Worm (Caenorhabditis elegans) whole organism, early embryonic: Measurements from ENCODE around the gene F20G2.2.

Source experiments
- B0310.2 ChIP-seq: sonication (generic microtip); optimal IDR thresholded peaks from 2 replicates; lab custom pipeline; 2016; ENCODE audit warnings: mild to moderate bottlenecking, missing genetic modification characterization, missing compliant biosample characterization
- F13C5.2 ChIP-seq: sonication (generic microtip); optimal IDR thresholded peaks from 2 replicates; lab custom pipeline; 2017; ENCODE audit warnings: mild to moderate bottlenecking, missing genetic modification characterization, inconsistent platforms, missing compliant biosample characterization
- aly-1 ChIP-seq: sonication (generic microtip); optimal IDR thresholded peaks from 2 replicates; lab custom pipeline; 2016; ENCODE audit warnings: missing genetic modification characterization, missing compliant biosample characterization
- ama-1 ChIP-seq: fragments of 150-350 bp; optimal IDR thresholded peaks from 2 replicates; lab custom pipeline; 2014
- ceh-13 ChIP-seq: fragments of 200-800 bp; sonication (Bioruptor generic); optimal IDR thresholded peaks from 2 replicates; lab custom pipeline; 2018; ENCODE audit warnings: mild to moderate bottlenecking, missing genetic modification characterization, missing compliant biosample characterization
- ceh-36 ChIP-seq: sonication (generic microtip); optimal IDR thresholded peaks from 2 replicates; lab custom pipeline; 2016; ENCODE audit warnings: missing genetic modification characterization, inconsistent platforms, missing compliant biosample characterization
- ets-7 ChIP-seq: sonication (generic microtip); optimal IDR thresholded peaks from 2 replicates; lab custom pipeline; 2016; ENCODE audit warnings: missing genotype, missing genetic modification characterization, missing compliant biosample characterization
- flt-1 ChIP-seq: fragments of 200-800 bp; sonication (Bioruptor generic); IDR thresholded peaks from 2 replicates; pipeline ENCODE4 v1.3.6; 2022; ENCODE audit warnings: missing genetic modification characterization, missing compliant biosample characterization
- hmbx-1 ChIP-seq: sonication (generic microtip); optimal IDR thresholded peaks from 2 replicates; lab custom pipeline; 2016; ENCODE audit warnings: mild to moderate bottlenecking, missing genetic modification characterization, missing compliant biosample characterization
- hmg-4 ChIP-seq: fragments of 200-800 bp; sonication (Bioruptor generic); optimal IDR thresholded peaks from 2 replicates; lab custom pipeline; 2018; ENCODE audit warnings: mild to moderate bottlenecking, missing genetic modification characterization, missing compliant biosample characterization
- hnd-1 ChIP-seq: sonication (generic microtip); optimal IDR thresholded peaks from 2 replicates; lab custom pipeline; 2016; ENCODE audit warnings: missing genetic modification characterization, missing compliant biosample characterization
- pes-1 ChIP-seq: fragments of 200-800 bp; sonication (Bioruptor generic); IDR thresholded peaks from 2 replicates; pipeline ENCODE4 v1.3.6; 2022; ENCODE audit warnings: missing genetic modification reagents, missing genetic modification characterization, missing compliant biosample characterization
- scrt-1 ChIP-seq: fragments of 200-800 bp; sonication (Bioruptor generic); IDR thresholded peaks from 2 replicates; pipeline ENCODE4 v1.3.6; 2022; ENCODE audit warnings: missing genetic modification characterization, missing compliant biosample characterization
- sea-1 ChIP-seq: fragments of 200-800 bp; sonication (Bioruptor generic); conservative IDR thresholded peaks from 2 replicates; pipeline ENCODE4 v1.3.6; 2022; ENCODE audit warnings: missing genetic modification characterization, missing compliant biosample characterization
- tbx-11 ChIP-seq: fragments of 200-800 bp; sonication (Bioruptor generic); IDR thresholded peaks from 2 replicates; pipeline ENCODE4 v1.3.6; 2022; ENCODE audit warnings: missing genetic modification characterization, missing compliant biosample characterization
- tbx-37 ChIP-seq: fragments of 200-800 bp; sonication (Bioruptor generic); conservative IDR thresholded peaks from 2 replicates; pipeline ENCODE4 v1.3.6; 2022; ENCODE audit warnings: missing genetic modification reagents, missing genetic modification characterization, missing compliant biosample characterization
- tra-4 ChIP-seq: sonication (generic microtip); optimal IDR thresholded peaks from 2 replicates; lab custom pipeline; 2017; ENCODE audit warnings: missing genetic modification characterization, missing compliant biosample characterization

F20G2.2 gene

DNA sequence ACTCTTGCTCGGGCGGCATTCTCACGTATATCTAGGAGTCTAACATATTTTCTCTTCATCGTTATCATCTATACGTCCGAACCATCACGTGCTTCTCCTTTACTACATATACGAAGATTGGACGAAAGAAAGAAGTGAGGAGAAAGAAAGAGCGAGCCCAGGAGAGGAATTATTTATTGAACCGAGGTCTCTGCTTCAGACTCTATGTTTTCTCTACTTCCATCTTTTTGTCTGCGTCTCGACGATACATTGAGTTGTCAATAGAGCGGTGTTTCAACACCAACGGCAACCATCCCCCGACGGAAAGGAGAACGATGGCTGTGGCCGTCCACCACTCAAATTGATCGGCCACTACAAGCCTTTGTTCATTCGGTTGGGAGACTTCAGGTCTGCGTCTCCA is 33.2 kb upstream of the F20G2.2 start:
- TF ChIP-seq scrt-1 (GFP tag; lab: Robert Waterston, UW) (no peak), sea-1 (GFP tag; lab: Robert Waterston, UW) (no peak; the same call in 1 of the 2 replicates), ama-1 (lab: Kevin White, UChicago) (no peak), F13C5.2 (tag; lab: Kevin White, UChicago) (no peak), flt-1 (GFP tag; lab: Robert Waterston, UW) (no peak), B0310.2 (no peak), ceh-36 (tag; lab: Kevin White, UChicago) (no peak), hmg-4 (GFP tag; lab: Kevin White, UChicago) (peak; percentile 79), pes-1 (GFP tag; lab: Robert Waterston, UW) (no peak), aly-1 (tag; lab: Kevin White, UChicago) (no peak), tbx-11 (GFP tag; lab: Robert Waterston, UW) (no peak), hnd-1 (no peak), hmbx-1 (tag; lab: Kevin White, UChicago) (no peak), tra-4 (tag; lab: Kevin White, UChicago) (peak; percentile 9), ceh-13 (no peak), tbx-37 (GFP tag; lab: Robert Waterston, UW) (peak; percentile 2; the same call in 1 of the 2 replicates), ets-7 (tag; lab: Kevin White, UChicago) (peak; percentile 27)

DNA sequence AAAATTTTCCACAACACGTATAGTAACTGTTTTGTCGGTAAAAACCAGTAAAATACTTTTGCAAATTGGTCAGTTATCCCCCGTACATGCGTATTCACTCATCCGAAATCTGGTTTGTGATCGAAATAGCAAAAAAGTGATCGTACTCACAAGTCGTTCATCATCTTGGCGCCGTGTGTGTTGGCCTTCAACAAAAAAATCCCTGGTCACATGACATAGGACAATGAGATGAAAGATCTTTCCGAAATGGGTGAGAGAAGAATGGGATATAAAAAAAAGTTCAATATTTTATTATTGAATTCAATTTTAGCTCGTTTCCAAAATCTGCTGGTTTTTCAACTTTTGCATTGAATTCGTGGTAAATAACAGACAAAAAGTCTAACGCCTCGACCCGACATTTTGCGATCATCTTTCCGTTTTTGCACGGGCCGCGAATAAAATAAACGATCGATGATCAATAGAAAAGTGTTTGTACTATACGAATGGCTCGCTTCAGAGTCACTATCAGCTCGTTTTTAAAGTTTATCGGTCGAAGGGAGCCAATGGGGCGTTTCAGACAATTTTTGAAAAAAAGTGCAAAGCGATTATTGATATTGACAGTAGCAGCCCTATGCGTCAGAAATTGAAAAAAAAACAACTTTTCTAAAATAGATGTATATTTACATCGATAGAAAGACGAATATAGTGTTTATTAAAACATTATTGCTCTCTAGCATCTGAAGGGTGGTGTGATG is 31.9 kb upstream of the F20G2.2 start:
- TF ChIP-seq ceh-13 (no peak), flt-1 (GFP tag; lab: Robert Waterston, UW) (no peak), tbx-11 (GFP tag; lab: Robert Waterston, UW) (no peak), aly-1 (tag; lab: Kevin White, UChicago) (no peak), ama-1 (lab: Kevin White, UChicago) (no peak), hmbx-1 (tag; lab: Kevin White, UChicago) (no peak), ets-7 (tag; lab: Kevin White, UChicago) (no peak), hmg-4 (GFP tag; lab: Kevin White, UChicago) (no peak)

- no peak for TF ChIP-seq ama-1 (lab: Kevin White, UChicago)
- no peak for TF ChIP-seq scrt-1 (GFP tag; lab: Robert Waterston, UW)
- no peak for TF ChIP-seq tbx-37 (GFP tag; lab: Robert Waterston, UW)
- TF ChIP-seq ceh-36 (tag; lab: Kevin White, UChicago): no peak
- no peak for TF ChIP-seq pes-1 (GFP tag; lab: Robert Waterston, UW)
- no peak for TF ChIP-seq hmg-4 (GFP tag; lab: Kevin White, UChicago)
- TF ChIP-seq ets-7 (tag; lab: Kevin White, UChicago): no peak
- no peak for TF ChIP-seq ceh-13
- no peak for TF ChIP-seq tbx-11 (GFP tag; lab: Robert Waterston, UW)
Observed at ce11 chrV:13787225-13787898, 31.2 kb upstream of the F20G2.2 start, which contains the start of the genes F53C11.4 and F53C11.5. Gene F53C11.4, minus strand, starts transcription at chrV:13787352. Gene F53C11.5, plus strand, starts transcription at chrV:13787549.

ce11 chrV:13785767-13786166 is 29.6 kb upstream of the F20G2.2 start:
- no peak for TF ChIP-seq ama-1 (lab: Kevin White, UChicago)

DNA sequence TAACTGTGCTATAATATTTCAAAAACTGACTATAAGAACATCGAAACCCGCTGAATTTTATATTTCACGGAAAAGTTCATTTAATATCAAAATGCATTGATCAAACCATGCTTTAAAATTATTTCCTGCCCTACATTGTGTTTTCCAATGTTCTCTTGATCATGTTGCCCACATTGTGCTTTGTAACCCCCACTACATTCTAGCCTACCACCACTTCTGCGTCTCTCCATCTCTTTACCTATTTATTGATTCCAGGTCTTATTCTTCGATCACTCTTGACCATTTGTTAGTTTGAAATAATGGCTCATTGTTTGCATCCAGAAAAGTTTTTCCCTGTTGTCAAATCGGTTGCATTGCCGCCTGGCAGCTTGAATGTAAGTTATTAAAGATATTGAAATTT is 26.0 kb upstream of the F20G2.2 start, which contains the start of gene decr-1.1:
Gene decr-1.1 (plus strand): TSS at position 210 of the 400 bp plus-strand sequence.
- TF ChIP-seq scrt-1 (GFP tag; lab: Robert Waterston, UW): no peak
- TF ChIP-seq ets-7 (tag; lab: Kevin White, UChicago): no peak
- TF ChIP-seq sea-1 (GFP tag; lab: Robert Waterston, UW): no peak
- TF ChIP-seq tbx-37 (GFP tag; lab: Robert Waterston, UW): no peak
- TF ChIP-seq hmbx-1 (tag; lab: Kevin White, UChicago): no peak
- no peak for TF ChIP-seq hnd-1
- no peak for TF ChIP-seq ama-1 (lab: Kevin White, UChicago)
- no peak for TF ChIP-seq hmg-4 (GFP tag; lab: Kevin White, UChicago)
- TF ChIP-seq tra-4 (tag; lab: Kevin White, UChicago): no peak
- TF ChIP-seq F13C5.2 (tag; lab: Kevin White, UChicago): no peak
- TF ChIP-seq pes-1 (GFP tag; lab: Robert Waterston, UW): no peak
- TF ChIP-seq B0310.2: no peak
- no peak for TF ChIP-seq ceh-36 (tag; lab: Kevin White, UChicago)
- no peak for TF ChIP-seq flt-1 (GFP tag; lab: Robert Waterston, UW)
- no peak for TF ChIP-seq aly-1 (tag; lab: Kevin White, UChicago)
- no peak for TF ChIP-seq tbx-11 (GFP tag; lab: Robert Waterston, UW)
- TF ChIP-seq ceh-13: no peak

DNA sequence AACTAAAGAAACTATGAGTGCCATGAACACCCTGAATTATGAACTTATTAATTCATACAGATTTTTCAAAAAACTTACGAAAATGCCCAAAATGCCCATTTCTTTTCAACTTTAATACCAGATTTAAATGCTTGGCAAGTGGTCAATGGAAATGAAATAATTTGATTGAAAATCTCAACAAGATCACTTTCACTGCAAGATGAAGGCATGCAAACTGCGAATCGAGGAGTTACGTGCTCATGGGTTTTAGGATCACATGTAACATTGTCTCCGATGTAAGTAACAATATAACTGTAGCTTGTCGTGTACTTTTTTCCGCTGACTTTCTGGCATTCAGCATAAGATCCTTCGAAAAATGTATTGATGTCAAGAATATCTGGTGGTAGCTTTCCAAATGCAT is 24.7 kb upstream of the F20G2.2 start:
- TF ChIP-seq flt-1 (GFP tag; lab: Robert Waterston, UW) (no peak), tbx-37 (GFP tag; lab: Robert Waterston, UW) (no peak), hmg-4 (GFP tag; lab: Kevin White, UChicago) (no peak), ceh-13 (no peak), pes-1 (GFP tag; lab: Robert Waterston, UW) (no peak), ets-7 (tag; lab: Kevin White, UChicago) (no peak), aly-1 (tag; lab: Kevin White, UChicago) (no peak), hmbx-1 (tag; lab: Kevin White, UChicago) (no peak), B0310.2 (no peak), F13C5.2 (tag; lab: Kevin White, UChicago) (no peak), sea-1 (GFP tag; lab: Robert Waterston, UW) (no peak), tbx-11 (GFP tag; lab: Robert Waterston, UW) (no peak), scrt-1 (GFP tag; lab: Robert Waterston, UW) (no peak), hnd-1 (no peak), tra-4 (tag; lab: Kevin White, UChicago) (no peak), ama-1 (lab: Kevin White, UChicago) (no peak)
